Fruit fly (Drosophila melanogaster) whole organism, pupa: ENCODE measurements around the gene CG13856.

Source experiments
- CG10348 ChIP-seq: fragments of 200-800 bp; sonication (Bioruptor generic); IDR thresholded peaks from 2 replicates; pipeline ENCODE4 v1.3.6; 2022; ENCODE audit warnings: missing biosample characterization, missing genetic modification characterization
- CG17806 ChIP-seq: fragments of 200-800 bp; sonication (Bioruptor generic); optimal IDR thresholded peaks from 2 replicates; lab custom pipeline; 2018; ENCODE audit warnings: missing biosample characterization, mild to moderate bottlenecking, missing genetic modification characterization, moderate library complexity
- CG34367 ChIP-seq: fragments of 200-800 bp; sonication (Bioruptor generic); optimal IDR thresholded peaks from 2 replicates; lab custom pipeline; 2018; ENCODE audit warnings: missing biosample characterization, mild to moderate bottlenecking, missing genetic modification characterization
- CG4496 ChIP-seq: fragments of 200-800 bp; sonication (Bioruptor generic); IDR thresholded peaks from 3 replicates; pipeline ENCODE4 v1.3.6; 2022; ENCODE audit warnings: missing biosample characterization, missing genetic modification characterization
- CG8301 ChIP-seq: fragments of 200-800 bp; sonication (Bioruptor generic); optimal IDR thresholded peaks from 2 replicates; lab custom pipeline; 2018; ENCODE audit warnings: missing biosample characterization, mild to moderate bottlenecking, missing genetic modification characterization
- D1 ChIP-seq: fragments of 200-800 bp; sonication (Bioruptor generic); optimal IDR thresholded peaks from 2 replicates; lab custom pipeline; 2018; ENCODE audit warnings: missing biosample characterization, mild to moderate bottlenecking, missing genetic modification characterization, moderate library complexity
- EcR ChIP-seq: fragments of 200-800 bp; sonication (Bioruptor generic); optimal IDR thresholded peaks from 3 replicates; lab custom pipeline; 2019; ENCODE audit warnings: missing biosample characterization, missing genetic modification characterization, mild to moderate bottlenecking, moderate library complexity, missing genetic modification reagents

- TF ChIP-seq CG4496 (GFP tag; lab: Robert Waterston, UW) (no peak), CG8301 (tag; lab: Kevin White, UChicago) (no peak), D1 (tag; lab: Kevin White, UChicago) (no peak), CG34367 (tag; lab: Kevin White, UChicago) (no peak), CG17806 (no peak), EcR (GFP tag; lab: Kevin White, UChicago) (no peak), CG10348 (GFP tag; lab: Robert Waterston, UW) (no peak)
Measured at dm6 chr3R:22438301-22438700, 35.8 kb downstream of the CG13856 start.
